Fruit fly (Drosophila melanogaster) whole organism, embryonic: ENCODE results near the gene Cp18.

Experiments used
- Atf3 ChIP-seq: fragments of 200-800 bp; sonication (Bioruptor generic); optimal IDR thresholded peaks from 3 replicates; lab custom pipeline; 2016; ENCODE audit warnings: missing biosample characterization, missing genetic modification characterization
- B-H1 ChIP-seq: fragments of 200-800 bp; sonication (Bioruptor generic); IDR thresholded peaks from 3 replicates; pipeline ENCODE4 v1.3.6; 2022; ENCODE audit warnings: missing biosample characterization, missing genetic modification characterization
- CG11398 ChIP-seq: fragments of 200-800 bp; sonication (Bioruptor generic); optimal IDR thresholded peaks from 2 replicates; lab custom pipeline; 2016; ENCODE audit warnings: missing biosample characterization, missing genetic modification characterization
- CG12236 ChIP-seq: fragments of 200-800 bp; sonication (Bioruptor generic); optimal IDR thresholded peaks from 2 replicates; lab custom pipeline; 2016; ENCODE audit warnings: missing biosample characterization, missing genetic modification characterization
- CG12299 ChIP-seq: fragments of 200-800 bp; sonication (Bioruptor generic); optimal IDR thresholded peaks from 2 replicates; lab custom pipeline; 2018; ENCODE audit warnings: missing biosample characterization, mild to moderate bottlenecking, missing genetic modification characterization
- CG12744 ChIP-seq: fragments of 200-800 bp; sonication (Bioruptor generic); optimal IDR thresholded peaks from 2 replicates; lab custom pipeline; 2016; ENCODE audit warnings: missing biosample characterization, missing genetic modification characterization
- CG12769 ChIP-seq: fragments of 200-800 bp; sonication (Bioruptor generic); optimal IDR thresholded peaks from 2 replicates; lab custom pipeline; 2019; ENCODE audit warnings: missing biosample characterization, mild to moderate bottlenecking, missing genetic modification characterization, moderate library complexity
- CG12942 ChIP-seq: fragments of 200-800 bp; sonication (Bioruptor generic); optimal IDR thresholded peaks from 3 replicates; lab custom pipeline; 2016; ENCODE audit warnings: missing biosample characterization, missing genetic modification characterization
- CG14441 ChIP-seq: fragments of 200-800 bp; sonication (Bioruptor generic); IDR thresholded peaks from 2 replicates; pipeline ENCODE4 v1.3.6; 2022; ENCODE audit warnings: missing biosample characterization, missing genetic modification characterization
- CG14965 ChIP-seq: fragments of 200-800 bp; sonication (Bioruptor generic); optimal IDR thresholded peaks from 2 replicates; lab custom pipeline; 2016; ENCODE audit warnings: missing biosample characterization, missing genetic modification characterization, borderline replicate concordance
- CG15269 ChIP-seq: fragments of 200-800 bp; sonication (Bioruptor generic); optimal IDR thresholded peaks from 2 replicates; lab custom pipeline; 2018; ENCODE audit warnings: missing biosample characterization, mild to moderate bottlenecking, missing genetic modification characterization, moderate library complexity
- CG16815 ChIP-seq: fragments of 200-800 bp; sonication (Bioruptor generic); optimal IDR thresholded peaks from 3 replicates; lab custom pipeline; 2017; ENCODE audit warnings: missing biosample characterization, mild to moderate bottlenecking, missing genetic modification characterization
- CG16863 ChIP-seq: fragments of 200-800 bp; sonication (Bioruptor generic); optimal IDR thresholded peaks from 3 replicates; lab custom pipeline; 2016; ENCODE audit warnings: missing biosample characterization, missing genetic modification characterization
- CG17912 ChIP-seq: fragments of 200-800 bp; sonication (Bioruptor generic); optimal IDR thresholded peaks from 2 replicates; lab custom pipeline; 2018; ENCODE audit warnings: missing biosample characterization, mild to moderate bottlenecking, missing genetic modification characterization
- CG18011 ChIP-seq: fragments of 200-800 bp; sonication (Bioruptor generic); optimal IDR thresholded peaks from 2 replicates; lab custom pipeline; 2017; ENCODE audit warnings: missing biosample characterization, missing genetic modification characterization, mild to moderate bottlenecking, moderate library complexity, missing genotype
- CG2199 ChIP-seq: fragments of 200-800 bp; sonication (Bioruptor generic); IDR thresholded peaks from 3 replicates; pipeline ENCODE4 v1.3.6; 2022; ENCODE audit warnings: missing biosample characterization, missing genetic modification characterization
- CG32772 ChIP-seq: fragments of 200-800 bp; sonication (Bioruptor generic); IDR thresholded peaks from 2 replicates; pipeline ENCODE4 v1.3.6; 2022; ENCODE audit warnings: missing biosample characterization, missing genetic modification characterization
- CG33213 ChIP-seq: fragments of 200-800 bp; sonication (Bioruptor generic); optimal IDR thresholded peaks from 3 replicates; lab custom pipeline; 2016; ENCODE audit warnings: missing biosample characterization, missing genetic modification characterization
- CG3838 ChIP-seq: fragments of 200-800 bp; sonication (Bioruptor generic); optimal IDR thresholded peaks from 3 replicates; lab custom pipeline; 2016; ENCODE audit warnings: missing biosample characterization, missing genetic modification characterization
- CG3847 ChIP-seq: fragments of 200-800 bp; sonication (Bioruptor generic); IDR thresholded peaks from 2 replicates; pipeline ENCODE4 v1.3.6; 2022; ENCODE audit warnings: missing biosample characterization, missing genetic modification characterization
- CG3995 ChIP-seq: fragments of 200-800 bp; sonication (Bioruptor generic); optimal IDR thresholded peaks from 3 replicates; lab custom pipeline; 2016; ENCODE audit warnings: missing biosample characterization, missing genetic modification characterization
- CG6689 ChIP-seq: fragments of 200-800 bp; sonication (Bioruptor generic); IDR thresholded peaks from 2 replicates; pipeline ENCODE4 v1.3.6; 2022; ENCODE audit warnings: missing biosample characterization, missing genetic modification characterization
- CG9437 ChIP-seq: fragments of 200-800 bp; sonication (Bioruptor generic); optimal IDR thresholded peaks from 2 replicates; lab custom pipeline; 2018; ENCODE audit warnings: missing biosample characterization, mild to moderate bottlenecking, missing genetic modification characterization
- Doc3 ChIP-seq: fragments of 200-800 bp; sonication (Bioruptor generic); IDR thresholded peaks from 3 replicates; pipeline ENCODE4 v1.3.6; 2022; ENCODE audit warnings: missing biosample characterization, missing genetic modification characterization; ENCODE audit not compliant: partially characterized antibody
- Lhr ChIP-seq: fragments of 200-800 bp; sonication (Bioruptor generic); optimal IDR thresholded peaks from 3 replicates; lab custom pipeline; 2017; ENCODE audit warnings: mild to moderate bottlenecking, missing biosample characterization, missing genetic modification reagents, missing genetic modification characterization
- MTF-1 ChIP-seq: fragments of 200-800 bp; sonication (Bioruptor generic); optimal IDR thresholded peaks from 2 replicates; lab custom pipeline; 2018; ENCODE audit warnings: missing biosample characterization, mild to moderate bottlenecking, missing genetic modification characterization, borderline replicate concordance
- Max ChIP-seq: fragments of 200-800 bp; sonication (Bioruptor generic); optimal IDR thresholded peaks from 2 replicates; lab custom pipeline; 2016; ENCODE audit warnings: missing biosample characterization, mild to moderate bottlenecking, missing genetic modification characterization
- Pdp1 ChIP-seq, 2 experiments: fragments of 200-800 bp; sonication (Bioruptor generic); optimal IDR thresholded peaks; 3 replicates each; lab custom pipeline; 2016; ENCODE audit warnings: missing biosample characterization in 2 of 2, missing genetic modification characterization in 2 of 2, mild to moderate bottlenecking in 1 of 2, moderate library complexity in 1 of 2
- Sox102F ChIP-seq: fragments of 200-800 bp; sonication (Bioruptor generic); optimal IDR thresholded peaks from 2 replicates; lab custom pipeline; 2018; ENCODE audit warnings: missing biosample characterization, mild to moderate bottlenecking, missing genetic modification characterization, moderate library complexity
- Sry-δ ChIP-seq: fragments of 200-800 bp; sonication (Bioruptor generic); optimal IDR thresholded peaks from 2 replicates; lab custom pipeline; 2016; ENCODE audit warnings: missing biosample characterization, missing genetic modification characterization
- Vsx1 ChIP-seq: fragments of 200-800 bp; sonication (Bioruptor generic); optimal IDR thresholded peaks from 2 replicates; lab custom pipeline; 2017; ENCODE audit warnings: missing biosample characterization, mild to moderate bottlenecking, missing genetic modification characterization, missing genetic modification reagents
- br ChIP-seq: fragments of >200 bp; optimal IDR thresholded peaks from 2 replicates; lab custom pipeline; 2017
- dan ChIP-seq: fragments of 200-800 bp; sonication (Bioruptor generic); IDR thresholded peaks from 2 replicates; pipeline ENCODE4 v1.3.6; 2022; ENCODE audit warnings: missing biosample characterization, missing genetic modification characterization
- en ChIP-seq: fragments of 200-800 bp; sonication (Bioruptor generic); optimal IDR thresholded peaks from 2 replicates; lab custom pipeline; 2016; ENCODE audit warnings: missing biosample characterization, missing genetic modification characterization
- gfzf ChIP-seq: fragments of 200-800 bp; sonication (Bioruptor generic); optimal IDR thresholded peaks from 2 replicates; lab custom pipeline; 2016; ENCODE audit warnings: missing biosample characterization, mild to moderate bottlenecking, missing genetic modification characterization, moderate library complexity
- grau ChIP-seq: fragments of 200-800 bp; optimal IDR thresholded peaks from 3 replicates; lab custom pipeline; 2019; ENCODE audit warnings: missing biosample characterization, mild to moderate bottlenecking, missing genetic modification characterization, moderate library complexity
- ham ChIP-seq: fragments of 200-800 bp; sonication (Bioruptor generic); IDR thresholded peaks from 2 replicates; pipeline ENCODE4 v1.3.6; 2022; ENCODE audit warnings: missing biosample characterization, missing genetic modification characterization
- kay ChIP-seq: fragments of 200-800 bp; sonication (Bioruptor generic); optimal IDR thresholded peaks from 2 replicates; lab custom pipeline; 2016; ENCODE audit warnings: missing biosample characterization, missing genetic modification characterization
- klu ChIP-seq: fragments of 200-800 bp; sonication (Bioruptor generic); IDR thresholded peaks from 2 replicates; pipeline ENCODE4 v1.3.6; 2022; ENCODE audit warnings: missing biosample characterization, missing genetic modification characterization
- kni ChIP-seq: fragments of 200-800 bp; sonication (Bioruptor generic); optimal IDR thresholded peaks from 3 replicates; lab custom pipeline; 2017; ENCODE audit warnings: mild to moderate bottlenecking, missing biosample characterization, missing genetic modification reagents, missing genetic modification characterization
- nau ChIP-seq: fragments of 200-800 bp; sonication (Bioruptor generic); optimal IDR thresholded peaks from 3 replicates; lab custom pipeline; 2017; ENCODE audit warnings: missing biosample characterization, mild to moderate bottlenecking, missing genetic modification characterization, missing genetic modification reagents
- nerfin-2 ChIP-seq: fragments of 200-800 bp; sonication (Bioruptor generic); IDR thresholded peaks from 2 replicates; pipeline ENCODE4 v1.3.6; 2022; ENCODE audit warnings: missing biosample characterization, missing genetic modification characterization; ENCODE audit not compliant: partially characterized antibody
- onecut ChIP-seq: fragments of 200-800 bp; sonication (Bioruptor generic); IDR thresholded peaks from 2 replicates; pipeline ENCODE4 v1.3.6; 2022; ENCODE audit warnings: missing biosample characterization, missing genetic modification characterization
- otp ChIP-seq: fragments of 200-800 bp; sonication (Bioruptor generic); IDR thresholded peaks from 3 replicates; pipeline ENCODE4, ENCODE4 v1.3.6; 2022; ENCODE audit warnings: missing biosample characterization, missing genetic modification characterization
- pfk ChIP-seq: fragments of 200-800 bp; sonication (Bioruptor generic); optimal IDR thresholded peaks from 2 replicates; lab custom pipeline; 2018; ENCODE audit warnings: missing biosample characterization, mild to moderate bottlenecking, missing genetic modification characterization, moderate library complexity
- pnt ChIP-seq: fragments of 200-800 bp; sonication (Bioruptor generic); optimal IDR thresholded peaks from 3 replicates; lab custom pipeline; 2016; ENCODE audit warnings: missing biosample characterization, missing genetic modification characterization
- rib ChIP-seq: fragments of 200-800 bp; sonication (Bioruptor generic); IDR thresholded peaks from 2 replicates; pipeline ENCODE4 v1.3.6; 2022; ENCODE audit warnings: missing biosample characterization, missing genetic modification characterization
- seq ChIP-seq: fragments of 200-800 bp; sonication (Bioruptor generic); IDR thresholded peaks from 2 replicates; pipeline ENCODE4 v1.3.6; 2022; ENCODE audit warnings: missing biosample characterization, missing genetic modification characterization
- sr ChIP-seq: fragments of 200-800 bp; sonication (Bioruptor generic); IDR thresholded peaks from 3 replicates; pipeline ENCODE4 v1.3.6; 2022; ENCODE audit warnings: missing biosample characterization, missing genetic modification characterization
- tup ChIP-seq: fragments of 200-800 bp; sonication (Bioruptor generic); optimal IDR thresholded peaks from 2 replicates; lab custom pipeline; 2016; ENCODE audit warnings: missing biosample characterization, mild to moderate bottlenecking, missing genetic modification characterization, moderate library complexity

The Cp18 gene

dm6 chr3L:8700643-8701208, 25.9 kb upstream of the Cp18 start (continued):
- TF ChIP-seq ham (GFP tag; lab: Robert Waterston, UW) = peak; percentile 66
- TF ChIP-seq Vsx1 (GFP tag; lab: Kevin White, UChicago) = peak; percentile 94
- no peak for TF ChIP-seq nerfin-2 (GFP tag; lab: Robert Waterston, UW)
- peak; percentile 74 for TF ChIP-seq CG16863
- TF ChIP-seq Doc3 (GFP tag; lab: Robert Waterston, UW) = no peak
- TF ChIP-seq MTF-1 = no peak
- TF ChIP-seq klu (GFP tag; lab: Robert Waterston, UW) = no peak; the same call in none of the 2 replicates
- TF ChIP-seq CG12942 (GFP tag; lab: Kevin White, UChicago) = peak; percentile 71
- TF ChIP-seq CG16815 = peak; percentile 62
- TF ChIP-seq CG14441 (GFP tag; lab: Robert Waterston, UW) = peak; percentile 78
- TF ChIP-seq Pdp1 (GFP tag; optimal IDR thresholded peaks at IDR 0.05; lab: Kevin White, UChicago) = peak; percentile 83 to 85
- TF ChIP-seq nau (GFP tag; lab: Kevin White, UChicago) = peak; percentile 59
- TF ChIP-seq CG33213 (GFP tag; lab: Kevin White, UChicago) = peak; percentile 56
- peak; percentile 53 for TF ChIP-seq CG11398 (GFP tag; lab: Kevin White, UChicago)
- TF ChIP-seq CG17912 (GFP tag; lab: Kevin White, UChicago) = no peak
- peak; percentile 63 for TF ChIP-seq CG32772 (GFP tag; lab: Robert Waterston, UW)
- TF ChIP-seq onecut (GFP tag; lab: Robert Waterston, UW) = peak; percentile 68
- TF ChIP-seq CG12299 (tag; lab: Kevin White, UChicago) = peak; percentile 25
- peak; percentile 50 for TF ChIP-seq pnt (GFP tag; lab: Kevin White, UChicago)
- no peak for TF ChIP-seq CG2199 (GFP tag; lab: Robert Waterston, UW)
- peak; percentile 34 for TF ChIP-seq CG14965 (GFP tag; lab: Kevin White, UChicago)
- 0 out of 2 replicates have a peak, but pooled peaks have one; percentile 34 for TF ChIP-seq seq
- peak; percentile 9 for TF ChIP-seq CG3995 (GFP tag; lab: Kevin White, UChicago)
- TF ChIP-seq gfzf (GFP tag; lab: Kevin White, UChicago) = no peak
- peak; percentile 56 for TF ChIP-seq CG12236 (GFP tag; lab: Kevin White, UChicago)
- TF ChIP-seq en (GFP tag; lab: Kevin White, UChicago) = peak; percentile 60
- peak; percentile 76; the same call in 2 of the 3 replicates for TF ChIP-seq otp (GFP tag; lab: Robert Waterston, UW)
- no peak for TF ChIP-seq br (lab: Kevin White, UChicago)
- no peak for TF ChIP-seq rib
- peak; percentile 46 for TF ChIP-seq Sry-δ
- TF ChIP-seq CG12769 (tag; lab: Kevin White, UChicago) = peak; percentile 88
- peak; percentile 57; the same call in 2 of the 3 replicates for TF ChIP-seq B-H1 (GFP tag; lab: Robert Waterston, UW)
- peak; percentile 82 for TF ChIP-seq CG3847 (GFP tag; lab: Robert Waterston, UW)
- no peak for TF ChIP-seq pfk (GFP tag; lab: Kevin White, UChicago)
- peak; percentile 71 for TF ChIP-seq Max (GFP tag; lab: Kevin White, UChicago)
- no peak for TF ChIP-seq sr
- peak; percentile 19 for TF ChIP-seq kni
- TF ChIP-seq tup = no peak
- peak; percentile 88 for TF ChIP-seq Sox102F
- peak; percentile 45 for TF ChIP-seq CG3838 (GFP tag; lab: Kevin White, UChicago)
- peak; percentile 86 for TF ChIP-seq CG15269 (tag; lab: Kevin White, UChicago)
- peak; percentile 76 for TF ChIP-seq CG6689 (GFP tag; lab: Robert Waterston, UW)
- peak; percentile 80 for TF ChIP-seq CG12744 (GFP tag; lab: Kevin White, UChicago)
- TF ChIP-seq CG9437 (GFP tag; lab: Kevin White, UChicago) = peak; percentile 77
- TF ChIP-seq kay (GFP tag; lab: Kevin White, UChicago) = peak; percentile 72
- TF ChIP-seq dan = no peak
- peak; percentile 33 for TF ChIP-seq Lhr (GFP tag; lab: Kevin White, UChicago)
- TF ChIP-seq grau (tag; lab: Kevin White, UChicago) = peak; percentile 88
- TF ChIP-seq CG18011 (GFP tag; lab: Kevin White, UChicago) = peak; percentile 60
- TF ChIP-seq Atf3 (GFP tag; lab: Kevin White, UChicago) = peak; percentile 74
